ENCODE assay signal across 1 fruit fly cellular context in the genomic region with DNA sequence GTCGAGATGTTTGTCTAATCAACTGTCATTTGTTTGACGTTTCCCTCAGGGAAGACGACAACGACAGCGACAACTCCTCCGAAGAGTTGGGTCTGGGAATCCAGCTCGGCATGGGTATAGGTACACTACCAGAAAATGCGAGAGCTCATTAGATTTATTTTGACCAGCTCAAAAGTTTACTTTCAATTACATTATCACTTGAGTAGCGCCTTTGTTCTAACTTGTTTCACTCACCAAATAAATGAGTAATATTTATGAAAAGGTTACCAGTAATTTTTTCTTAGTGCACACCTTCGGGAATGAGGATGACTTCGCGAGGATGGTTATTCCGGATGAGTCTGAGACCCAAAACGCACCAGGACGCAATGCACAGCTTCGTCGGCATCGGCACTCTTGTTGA.
TF ChIP-seq lines count a peak whose summit lies in the region.

No protein-coding gene starts in this region.

TF ChIP-seq in whole organism, embryonic, 481 proteins besides CTCF, POLR2A, EP300 and RAD21 (continued from another document):
- TF ChIP-seq CG18764 (GFP tag; optimal IDR thresholded peaks at IDR 0.05; lab: Kevin White, UChicago), result no peak
- TF ChIP-seq odd (GFP tag; optimal IDR thresholded peaks at IDR 0.05; lab: Kevin White, UChicago), result peak; percentile 34
- TF ChIP-seq CG8478 (optimal IDR thresholded peaks at IDR 0.05; lab: Kevin White, UChicago), result no peak
- peak; percentile 37 for TF ChIP-seq CG18619 (GFP tag; optimal IDR thresholded peaks at IDR 0.05; lab: Kevin White, UChicago)
- TF ChIP-seq sd (tag; optimal IDR thresholded peaks at IDR 0.05; lab: Kevin White, UChicago), result no peak
- TF ChIP-seq sr (GFP tag; IDR thresholded peaks at IDR 0.05; lab: Robert Waterston, UW), result no peak
- no peak for TF ChIP-seq CG10321 (GFP tag; IDR thresholded peaks at IDR 0.05; lab: Robert Waterston, UW)
- peak; percentile 69 for TF ChIP-seq pnt (GFP tag; optimal IDR thresholded peaks at IDR 0.05; lab: Kevin White, UChicago)
- no peak for TF ChIP-seq tna (GFP tag; IDR thresholded peaks at IDR 0.05; lab: Robert Waterston, UW; ENCODE audit: partially characterized antibody)
- peak; percentile 55 for TF ChIP-seq phol (tag; optimal IDR thresholded peaks at IDR 0.05; lab: Kevin White, UChicago)
- TF ChIP-seq usp (GFP tag; optimal IDR thresholded peaks at IDR 0.05; lab: Kevin White, UChicago), result no peak
- TF ChIP-seq dpn (GFP tag; optimal IDR thresholded peaks at IDR 0.05; lab: Kevin White, UChicago), result peak; percentile 54 to 65
- TF ChIP-seq CG15514 (GFP tag; optimal IDR thresholded peaks at IDR 0.05; lab: Kevin White, UChicago), result peak; percentile 18
- TF ChIP-seq al (GFP tag; IDR thresholded peaks at IDR 0.05; lab: Robert Waterston, UW), result no peak
- TF ChIP-seq Usf (GFP tag; optimal IDR thresholded peaks at IDR 0.05; lab: Kevin White, UChicago), result no peak
- TF ChIP-seq CG15269 (tag; optimal IDR thresholded peaks at IDR 0.05; lab: Kevin White, UChicago), result peak; percentile 57
- no peak for TF ChIP-seq Dp (GFP tag; optimal IDR thresholded peaks at IDR 0.05; lab: Kevin White, UChicago)
- no peak for TF ChIP-seq CG3838 (GFP tag; optimal IDR thresholded peaks at IDR 0.05; lab: Kevin White, UChicago)
- peak; percentile 28; the same call in 1 of the 2 replicates for TF ChIP-seq CG32532 (GFP tag; IDR thresholded peaks at IDR 0.05; lab: Robert Waterston, UW)
- no peak for TF ChIP-seq CG7987 (GFP tag; optimal IDR thresholded peaks at IDR 0.05; lab: Kevin White, UChicago)
- no peak for TF ChIP-seq pb (GFP tag; optimal IDR thresholded peaks at IDR 0.05; lab: Kevin White, UChicago)
- no peak for TF ChIP-seq CG3163 (GFP tag; optimal IDR thresholded peaks at IDR 0.05; lab: Kevin White, UChicago)
- peak; percentile 11 for TF ChIP-seq Bteb2 (GFP tag; optimal IDR thresholded peaks at IDR 0.05; lab: Kevin White, UChicago)
- peak; percentile 37; the same call in 1 of the 3 replicates for TF ChIP-seq CG14050 (GFP tag; IDR thresholded peaks at IDR 0.05; lab: Robert Waterston, UW)
- no peak for TF ChIP-seq CG7372 (GFP tag; IDR thresholded peaks at IDR 0.05; lab: Robert Waterston, UW)
- TF ChIP-seq CG5245 (GFP tag; optimal IDR thresholded peaks at IDR 0.05; lab: Kevin White, UChicago), result peak; percentile 3
- TF ChIP-seq nerfin-2 (GFP tag; IDR thresholded peaks at IDR 0.05; lab: Robert Waterston, UW; ENCODE audit: partially characterized antibody), result 0 out of 2 replicates have a peak, but pooled peaks have one; percentile 24
- TF ChIP-seq CG15479 (GFP tag; optimal IDR thresholded peaks at IDR 0.05; lab: Kevin White, UChicago), result no peak
- TF ChIP-seq NK7.1 (GFP tag; optimal IDR thresholded peaks at IDR 0.05; lab: Kevin White, UChicago), result peak; percentile 33
- peak; percentile 67 for TF ChIP-seq dmrt11E (tag; optimal IDR thresholded peaks at IDR 0.05; lab: Kevin White, UChicago)
- no peak for TF ChIP-seq CG15011 (GFP tag; optimal IDR thresholded peaks at IDR 0.05; lab: Kevin White, UChicago)
- peak; percentile 13 for TF ChIP-seq CG13123 (GFP tag; optimal IDR thresholded peaks at IDR 0.05; lab: Kevin White, UChicago)
- TF ChIP-seq Jarid2 (GFP tag; optimal IDR thresholded peaks at IDR 0.05; lab: Kevin White, UChicago), result no peak
- no peak for TF ChIP-seq CG1233 (GFP tag; optimal IDR thresholded peaks at IDR 0.05; lab: Kevin White, UChicago)
- TF ChIP-seq wdn (GFP tag; IDR thresholded peaks at IDR 0.05; lab: Robert Waterston, UW), result no peak
- TF ChIP-seq CG10274 (GFP tag; optimal IDR thresholded peaks at IDR 0.05; lab: Kevin White, UChicago), result no peak
- no peak for TF ChIP-seq CG30020 (tag; optimal IDR thresholded peaks at IDR 0.05; lab: Kevin White, UChicago)
- TF ChIP-seq bab2 (GFP tag; optimal IDR thresholded peaks at IDR 0.05; lab: Kevin White, UChicago), result peak; percentile 80
- TF ChIP-seq Drgx (GFP tag; IDR thresholded peaks at IDR 0.05; lab: Robert Waterston, UW), result no peak
- no peak for TF ChIP-seq sna (GFP tag; IDR thresholded peaks at IDR 0.05; lab: Robert Waterston, UW; ENCODE audit: partially characterized antibody)
- TF ChIP-seq br (optimal IDR thresholded peaks at IDR 0.05; lab: Kevin White, UChicago), result no peak
- TF ChIP-seq Myb (GFP tag; optimal IDR thresholded peaks at IDR 0.05; lab: Kevin White, UChicago), result no peak
- TF ChIP-seq en (GFP tag; optimal IDR thresholded peaks at IDR 0.05; lab: Kevin White, UChicago), result peak; percentile 37
- TF ChIP-seq peb (GFP tag; IDR thresholded peaks at IDR 0.05; lab: Robert Waterston, UW), result no peak
- TF ChIP-seq BEAF-32 (GFP tag; optimal IDR thresholded peaks at IDR 0.05; lab: Kevin White, UChicago), result no peak
- TF ChIP-seq chn (GFP tag; optimal IDR thresholded peaks at IDR 0.05; lab: Kevin White, UChicago), result peak; percentile 61
